Worm (Caenorhabditis elegans) whole organism, late embryonic: ENCODE data around the gene ZK470.14.
A peak's percentile ranks its signal among the peaks of the same experiment; 100 is the strongest.

Experiments used
- K02D7.2 ChIP-seq: sonication (generic microtip); optimal IDR thresholded peaks from 2 replicates; lab custom pipeline; 2017; ENCODE audit warnings: mild to moderate bottlenecking, missing genetic modification characterization, missing compliant biosample characterization
- T23F11.4 ChIP-seq: fragments of 200-800 bp; sonication (Bioruptor generic); optimal IDR thresholded peaks from 2 replicates; lab custom pipeline; 2018; ENCODE audit warnings: mild to moderate bottlenecking, missing genetic modification characterization, missing compliant biosample characterization
- Y22D7AL.16 ChIP-seq: sonication (generic microtip); optimal IDR thresholded peaks from 2 replicates; lab custom pipeline; 2016; ENCODE audit warnings: missing genetic modification characterization, missing compliant biosample characterization
- ama-1 ChIP-seq: fragments of 150-350 bp; optimal IDR thresholded peaks from 2 replicates; lab custom pipeline; 2014
- ceh-14 ChIP-seq: sonication (generic microtip); optimal IDR thresholded peaks from 2 replicates; lab custom pipeline; 2016; ENCODE audit warnings: missing genotype, missing genetic modification characterization, missing compliant biosample characterization
- ceh-18 ChIP-seq: sonication (generic microtip); optimal IDR thresholded peaks from 2 replicates; lab custom pipeline; 2016; ENCODE audit warnings: missing genetic modification characterization, missing compliant biosample characterization
- ceh-2 ChIP-seq: sonication (generic microtip); optimal IDR thresholded peaks from 2 replicates; lab custom pipeline; 2016; ENCODE audit warnings: missing genotype, missing genetic modification characterization, missing compliant biosample characterization
- ceh-24 ChIP-seq: sonication (generic microtip); optimal IDR thresholded peaks from 2 replicates; lab custom pipeline; 2016; ENCODE audit warnings: mild to moderate bottlenecking, missing genetic modification characterization, missing compliant biosample characterization
- ceh-30 ChIP-seq: fragments of 150-350 bp; optimal IDR thresholded peaks from 2 replicates; lab custom pipeline; 2014; ENCODE audit warnings: missing biosample characterization, missing genetic modification characterization
- ceh-9 ChIP-seq: sonication (generic microtip); optimal IDR thresholded peaks from 2 replicates; lab custom pipeline; 2016; ENCODE audit warnings: mild to moderate bottlenecking, missing genetic modification characterization, inconsistent platforms, missing compliant biosample characterization
- dmd-4 ChIP-seq: sonication (generic microtip); optimal IDR thresholded peaks from 2 replicates; lab custom pipeline; 2016; ENCODE audit warnings: borderline replicate concordance, missing genetic modification characterization, missing compliant biosample characterization
- dve-1 ChIP-seq: sonication (generic microtip); optimal IDR thresholded peaks from 2 replicates; lab custom pipeline; 2017; ENCODE audit warnings: antibody characterized with exemption, mild to moderate bottlenecking, missing genetic modification characterization, missing compliant biosample characterization
- elt-2 ChIP-seq: sonication (generic microtip); optimal IDR thresholded peaks from 2 replicates; lab custom pipeline; 2016; ENCODE audit warnings: missing genetic modification reagents, missing genetic modification characterization, missing compliant biosample characterization
- elt-4 ChIP-seq: sonication (generic microtip); optimal IDR thresholded peaks from 2 replicates; lab custom pipeline; 2016; ENCODE audit warnings: missing genetic modification characterization, missing compliant biosample characterization
- ets-4 ChIP-seq: sonication (generic microtip); optimal IDR thresholded peaks from 2 replicates; lab custom pipeline; 2016; ENCODE audit warnings: missing genetic modification characterization, missing compliant biosample characterization
- gmeb-2 ChIP-seq: sonication (generic microtip); optimal IDR thresholded peaks from 2 replicates; lab custom pipeline; 2016; ENCODE audit warnings: missing genetic modification characterization, inconsistent platforms, missing compliant biosample characterization
- hlh-15 ChIP-seq: sonication (generic microtip); optimal IDR thresholded peaks from 2 replicates; lab custom pipeline; 2016; ENCODE audit warnings: missing genetic modification characterization, missing compliant biosample characterization
- hlh-30 ChIP-seq: sonication (generic microtip); optimal IDR thresholded peaks from 2 replicates; lab custom pipeline; 2017; ENCODE audit warnings: antibody characterized with exemption, missing genetic modification characterization, missing compliant biosample characterization; ENCODE audit not compliant: insufficient read depth
- hlh-6 ChIP-seq: sonication (generic microtip); optimal IDR thresholded peaks from 2 replicates; lab custom pipeline; 2016; ENCODE audit warnings: missing genotype, missing genetic modification characterization, missing compliant biosample characterization
- hlh-8 ChIP-seq: sonication (generic microtip); optimal IDR thresholded peaks from 2 replicates; lab custom pipeline; 2016; ENCODE audit warnings: missing genotype, missing genetic modification characterization, missing compliant biosample characterization
- lim-6 ChIP-seq: sonication (generic microtip); optimal IDR thresholded peaks from 2 replicates; lab custom pipeline; 2016; ENCODE audit warnings: missing genetic modification characterization, missing compliant biosample characterization
- lin-11 ChIP-seq: fragments of 200-800 bp; sonication (Bioruptor generic); optimal IDR thresholded peaks from 2 replicates; lab custom pipeline; 2018; ENCODE audit warnings: mild to moderate bottlenecking, missing genetic modification characterization, missing compliant biosample characterization
- nhr-11 ChIP-seq: fragments of 150-350 bp; optimal IDR thresholded peaks from 2 replicates; lab custom pipeline; 2014; ENCODE audit warnings: missing biosample characterization, missing genetic modification characterization
- nhr-232 ChIP-seq: sonication (generic microtip); optimal IDR thresholded peaks from 2 replicates; lab custom pipeline; 2016; ENCODE audit warnings: missing genetic modification characterization, missing compliant biosample characterization
- npax-4 ChIP-seq: sonication (generic microtip); optimal IDR thresholded peaks from 2 replicates; lab custom pipeline; 2016; ENCODE audit warnings: missing genetic modification characterization, missing compliant biosample characterization
- odd-2 ChIP-seq: sonication (generic microtip); optimal IDR thresholded peaks from 2 replicates; lab custom pipeline; 2017; ENCODE audit warnings: antibody characterized with exemption, mild to moderate bottlenecking, missing genetic modification characterization, missing compliant biosample characterization
- pag-3 ChIP-seq: sonication (generic microtip); optimal IDR thresholded peaks from 2 replicates; lab custom pipeline; 2016; ENCODE audit warnings: missing compliant biosample characterization, missing genetic modification characterization, borderline replicate concordance
- pha-2 ChIP-seq: sonication (generic microtip); optimal IDR thresholded peaks from 2 replicates; lab custom pipeline; 2017; ENCODE audit warnings: mild to moderate bottlenecking, missing genetic modification characterization, missing compliant biosample characterization
- pros-1 ChIP-seq: fragments of 150-350 bp; optimal IDR thresholded peaks from 2 replicates; lab custom pipeline; 2014; ENCODE audit warnings: missing biosample characterization, missing genetic modification reagents, missing genetic modification characterization
- tbx-2 ChIP-seq: sonication (generic microtip); optimal IDR thresholded peaks from 2 replicates; lab custom pipeline; 2016; ENCODE audit warnings: missing genetic modification characterization, missing compliant biosample characterization
- unc-42 ChIP-seq: sonication (generic microtip); optimal IDR thresholded peaks from 2 replicates; lab custom pipeline; 2016; ENCODE audit warnings: missing genotype, missing genetic modification characterization, missing compliant biosample characterization
- unc-55 ChIP-seq: sonication (generic microtip); optimal IDR thresholded peaks from 2 replicates; lab custom pipeline; 2017; ENCODE audit warnings: missing biosample characterization, missing genetic modification reagents, missing genetic modification characterization
- unc-86 ChIP-seq: sonication (generic microtip); optimal IDR thresholded peaks from 2 replicates; lab custom pipeline; 2016; ENCODE audit warnings: missing genetic modification characterization, missing compliant biosample characterization
- zip-5 ChIP-seq: sonication (generic microtip); optimal IDR thresholded peaks from 2 replicates; lab custom pipeline; 2016; ENCODE audit warnings: missing genetic modification characterization, missing compliant biosample characterization

Gene ZK470.14

DNA sequence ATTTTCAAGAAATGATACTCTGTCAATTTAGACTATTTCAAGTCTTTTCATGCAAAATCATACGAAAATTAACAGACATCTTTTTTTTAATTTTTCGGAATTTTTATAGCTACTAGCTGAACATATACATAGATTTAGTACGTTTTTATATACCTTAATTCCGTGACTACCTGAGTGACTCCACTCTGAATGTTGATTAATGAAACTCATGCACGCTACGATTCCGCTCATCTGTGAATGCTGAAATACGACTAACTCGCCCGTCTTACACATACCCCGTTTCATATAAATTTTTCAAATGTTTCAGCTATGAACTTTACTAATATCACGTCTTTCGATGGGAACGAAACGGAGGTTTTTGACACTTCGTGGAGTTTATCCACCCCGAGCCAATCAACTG is at the start of gene ZK470.14:
Gene ZK470.14 (plus strand): TSS at position 301 of the 400 bp plus-strand sequence.
- TF ChIP-seq elt-4 = no peak
- no peak for TF ChIP-seq lim-6 (tag; lab: Kevin White, UChicago)
- TF ChIP-seq K02D7.2 (tag; lab: Kevin White, UChicago) = no peak
- no peak for TF ChIP-seq lin-11 (tag; lab: Kevin White, UChicago)
- TF ChIP-seq pha-2 (tag; lab: Kevin White, UChicago) = no peak
- no peak for TF ChIP-seq hlh-8 (tag; lab: Kevin White, UChicago)
- no peak for TF ChIP-seq zip-5 (tag; lab: Kevin White, UChicago)
- no peak for TF ChIP-seq npax-4 (tag; lab: Kevin White, UChicago)
- TF ChIP-seq, all 69 proteins: peak for 0

DNA sequence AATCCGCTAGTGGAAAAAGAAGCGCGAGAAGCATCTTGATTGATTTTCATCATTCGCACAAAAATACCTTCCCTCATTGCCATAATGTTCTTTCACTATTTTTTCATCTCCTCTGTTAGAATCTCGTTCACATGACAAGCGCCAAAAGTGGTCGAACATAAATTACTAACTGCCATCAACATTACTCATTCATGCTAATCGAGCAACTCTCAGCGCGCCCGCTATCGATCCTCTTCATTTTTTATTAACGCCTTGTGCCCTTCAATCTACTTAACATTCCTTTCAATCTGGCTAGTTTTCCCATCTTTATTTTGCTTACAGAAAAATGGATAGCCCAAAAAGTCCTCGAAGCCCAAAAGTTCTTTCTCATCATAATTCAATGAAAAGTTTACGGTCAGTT is 49.6 kb upstream of the ZK470.14 start, which contains the start of gene F09F9.5:
Gene F09F9.5 (plus strand): TSS at position 301 of the 400 bp plus-strand sequence.
- no peak for TF ChIP-seq unc-86 (tag; lab: Kevin White, UChicago)
- no peak for TF ChIP-seq ceh-2 (tag; lab: Kevin White, UChicago)
- no peak for TF ChIP-seq npax-4 (tag; lab: Kevin White, UChicago)
- no peak for TF ChIP-seq Y22D7AL.16 (tag; lab: Kevin White, UChicago)
- TF ChIP-seq T23F11.4 (GFP tag; lab: Kevin White, UChicago) = no peak
- no peak for TF ChIP-seq ceh-18 (tag; lab: Kevin White, UChicago)
- TF ChIP-seq ceh-9 = no peak
- TF ChIP-seq ceh-14 (tag; lab: Kevin White, UChicago) = no peak
- TF ChIP-seq odd-2 (tag; lab: Kevin White, UChicago) = no peak
- no peak for TF ChIP-seq pros-1 (tag; lab: Kevin White, UChicago)
- no peak for TF ChIP-seq ceh-24 (tag; lab: Kevin White, UChicago)
- TF ChIP-seq ets-4 (tag; lab: Kevin White, UChicago) = no peak
- no peak for TF ChIP-seq gmeb-2
- TF ChIP-seq ceh-30 = no peak
- TF ChIP-seq hlh-30 = no peak
- no peak for TF ChIP-seq nhr-11
- no peak for TF ChIP-seq hlh-15 (tag; lab: Kevin White, UChicago)
- TF ChIP-seq tbx-2 (tag; lab: Kevin White, UChicago) = no peak

DNA sequence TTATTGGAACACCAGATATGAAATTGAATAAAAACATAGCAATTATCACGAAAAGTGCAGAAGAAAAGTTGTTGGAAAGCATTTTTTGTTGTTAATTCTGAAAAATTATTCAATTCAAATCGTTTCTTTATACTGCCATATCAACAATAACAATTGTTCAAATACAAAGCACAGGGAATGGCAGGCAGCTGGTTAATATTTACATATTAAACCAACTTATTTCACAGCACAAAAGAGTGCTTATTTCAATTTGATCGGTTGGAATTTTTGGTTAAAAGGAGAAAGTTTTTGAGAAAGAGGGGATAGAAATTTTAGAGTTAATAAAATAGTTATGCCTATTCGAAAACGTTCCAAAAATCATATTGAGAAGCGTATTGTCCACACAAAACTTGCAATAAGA is 46.3 kb upstream of the ZK470.14 start, which contains the start of gene F09F9.3:
Gene F09F9.3 (minus strand): TSS at position 101 of the 400 bp plus-strand sequence.
- no peak for TF ChIP-seq tbx-2 (tag; lab: Kevin White, UChicago)
- TF ChIP-seq, all 69 proteins: peak for 0

DNA sequence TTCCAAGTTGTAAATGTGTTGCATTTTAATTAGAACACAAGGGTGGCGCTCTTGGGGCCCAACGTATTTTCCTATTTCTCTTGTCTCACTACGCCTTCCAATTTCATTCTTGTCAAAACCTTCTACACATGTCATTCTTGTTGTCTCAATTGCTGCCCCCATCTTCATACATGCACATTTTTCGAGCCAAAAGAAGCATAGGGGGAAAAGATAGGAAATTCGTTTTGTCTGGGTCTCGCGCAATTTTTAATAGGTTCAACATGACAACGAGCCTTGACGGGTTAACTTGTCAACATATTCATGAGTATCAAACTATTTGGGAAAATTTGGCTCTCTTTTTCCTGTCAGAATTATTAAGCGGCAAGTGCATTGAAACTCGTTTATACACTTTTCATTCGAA is 43.9 kb upstream of the ZK470.14 start:
- TF ChIP-seq lin-11 (tag; lab: Kevin White, UChicago) (no peak), ceh-14 (tag; lab: Kevin White, UChicago) (peak; percentile 23), unc-42 (peak; percentile 52), hlh-15 (tag; lab: Kevin White, UChicago) (no peak), unc-55 (peak; percentile 38)

DNA sequence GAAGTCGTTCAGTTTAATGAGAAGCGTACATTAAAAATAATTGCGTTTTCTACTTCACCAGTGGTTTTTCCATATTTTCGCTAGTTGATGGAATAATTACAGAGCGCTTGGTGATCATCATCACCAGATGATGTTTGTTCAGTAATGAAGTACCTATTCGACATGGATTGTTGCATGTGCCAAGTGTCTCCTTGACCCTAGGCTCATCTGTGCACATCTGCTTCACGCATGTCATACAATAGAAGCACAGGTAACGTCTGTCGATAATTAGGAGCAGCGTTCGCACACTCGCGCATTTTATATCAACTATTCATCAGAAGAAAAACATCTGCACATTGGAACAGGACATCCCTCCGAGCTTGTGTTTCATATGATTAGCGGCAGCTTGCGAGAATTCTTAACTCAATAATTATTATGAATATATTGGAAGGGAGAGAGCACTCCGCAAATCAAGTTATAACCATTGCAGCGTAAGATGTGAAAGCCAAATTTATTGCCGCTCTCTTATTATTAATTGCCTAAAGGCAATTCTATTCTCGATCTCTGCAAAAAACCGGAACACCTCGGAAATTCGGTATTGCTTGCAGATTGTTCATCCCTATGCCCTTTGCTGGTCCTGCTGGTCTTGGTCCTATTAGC is 42.0 kb upstream of the ZK470.14 start:
- TF ChIP-seq ama-1 (lab: Kevin White, UChicago) (no peak), unc-42 (peak; percentile 94), lim-6 (tag; lab: Kevin White, UChicago) (peak; percentile 2)

DNA sequence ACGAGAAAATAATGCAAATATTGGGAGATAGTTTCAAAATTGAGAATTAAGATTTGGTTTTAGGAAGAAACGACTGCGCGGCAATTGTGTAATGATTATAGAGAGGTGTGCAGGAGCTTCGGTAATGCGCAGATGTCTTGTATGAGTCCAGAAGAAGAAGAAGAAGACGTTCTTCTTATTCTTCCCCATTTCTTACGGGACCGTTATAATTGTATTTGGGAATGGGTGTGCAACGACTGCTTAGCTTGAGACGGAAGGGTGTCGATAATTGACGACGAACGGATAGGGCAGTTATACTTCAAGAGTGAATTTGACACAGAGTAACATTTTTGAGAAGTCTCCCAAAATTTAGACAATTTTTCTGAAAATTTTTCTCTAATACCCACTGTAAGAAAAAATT is 38.6 kb upstream of the ZK470.14 start:
- TF ChIP-seq nhr-232 (tag; lab: Kevin White, UChicago) (no peak), unc-42 (peak; percentile 57)

DNA sequence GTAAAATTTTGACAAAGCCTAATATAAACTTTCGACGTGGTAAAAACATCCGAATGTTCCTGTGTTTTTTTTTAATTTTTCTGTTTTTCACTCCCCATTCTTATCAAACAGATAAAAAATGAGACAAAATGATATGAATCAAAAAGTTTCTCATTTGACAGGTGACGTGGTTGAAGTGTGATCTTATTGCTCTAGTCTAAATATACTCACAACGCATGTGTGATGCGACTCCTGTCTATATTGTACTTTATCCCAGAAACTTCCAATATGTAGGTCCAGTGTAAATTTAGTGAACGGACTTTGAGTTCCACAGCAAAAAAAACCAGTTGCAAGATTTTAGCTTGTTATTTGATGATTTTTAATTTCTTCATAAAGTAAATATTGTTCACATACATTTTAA is 35.9 kb upstream of the ZK470.14 start:
- TF ChIP-seq Y22D7AL.16 (tag; lab: Kevin White, UChicago) (no peak), ets-4 (tag; lab: Kevin White, UChicago) (no peak), hlh-6 (no peak), elt-2 (tag; lab: Kevin White, UChicago) (no peak), dve-1 (tag; lab: Kevin White, UChicago) (no peak), ceh-9 (no peak), dmd-4 (no peak), pag-3 (tag; lab: Kevin White, UChicago) (no peak)
